Fruit fly (Drosophila melanogaster): Measurements from ENCODE around the gene Trmt61.

Trmt61 gene

dm6 chr3R:26106595-26107152, 47.4 kb downstream of the Trmt61 start, which contains the start of gene Cipc (continued):
- TF ChIP-seq D19B (GFP tag; optimal IDR thresholded peaks at IDR 0.05) (peak; percentile 63), CG13775 (GFP tag; optimal IDR thresholded peaks at IDR 0.05) (peak; percentile 66), CG32532 (GFP tag; IDR thresholded peaks at IDR 0.05) (peak; percentile 91), CG18011 (GFP tag; optimal IDR thresholded peaks at IDR 0.05) (peak; percentile 5), CG34376 (GFP tag; optimal IDR thresholded peaks at IDR 0.05) (peak; percentile 71), CG10979 (tag; optimal IDR thresholded peaks at IDR 0.05) (peak; percentile 66), ttk (GFP tag; IDR thresholded peaks at IDR 0.05) (peak; percentile 10; the same call in 1 of the 2 replicates), wek (GFP tag; optimal IDR thresholded peaks at IDR 0.05) (no peak), her (GFP tag; optimal IDR thresholded peaks at IDR 0.05) (peak; percentile 4), Hr39 (optimal IDR thresholded peaks at IDR 0.05) (no peak), MESR4 (GFP tag; optimal IDR thresholded peaks at IDR 0.05) (no peak), CG17829 (tag; optimal IDR thresholded peaks at IDR 0.05) (peak; percentile 74), ap (GFP tag; IDR thresholded peaks at IDR 0.05) (peak; percentile 48), CG10543 (GFP tag; optimal IDR thresholded peaks at IDR 0.05) (peak; percentile 94), pita (GFP tag; optimal IDR thresholded peaks at IDR 0.05) (no peak), NC2α (GFP tag; optimal IDR thresholded peaks at IDR 0.05) (no peak), ato (GFP tag; IDR thresholded peaks at IDR 0.05; ENCODE audit: partially characterized antibody) (peak; percentile 36), CG4404 (GFP tag; IDR thresholded peaks at IDR 0.05) (no peak), twi (tag; optimal IDR thresholded peaks at IDR 0.05) (peak; percentile 36), schlank (tag; optimal IDR thresholded peaks at IDR 0.05) (no peak), CG15269 (tag; optimal IDR thresholded peaks at IDR 0.05) (peak; percentile 85), lab (GFP tag; optimal IDR thresholded peaks at IDR 0.05) (peak; percentile 88), gcm (GFP tag; optimal IDR thresholded peaks at IDR 0.05) (peak; percentile 64), Abd-B (GFP tag; optimal IDR thresholded peaks at IDR 0.05) (peak; percentile 54), mam (GFP tag; optimal IDR thresholded peaks at IDR 0.05) (peak; percentile 25), H15 (GFP tag; IDR thresholded peaks at IDR 0.05) (0 out of 3 replicates have a peak, but pooled peaks have one; percentile 62), Taf1 (GFP tag; IDR thresholded peaks at IDR 0.05) (peak; percentile 67), CG7963 (GFP tag; IDR thresholded peaks at IDR 0.05; ENCODE audit: partially characterized antibody) (no peak), otp (GFP tag; IDR thresholded peaks at IDR 0.05) (0 out of 3 replicates have a peak, but pooled peaks have one; percentile 47), pzg (GFP tag; optimal IDR thresholded peaks at IDR 0.05) (peak; percentile 0), NFAT (GFP tag; IDR thresholded peaks at IDR 0.05) (peak; percentile 61), CG1792 (GFP tag; optimal IDR thresholded peaks at IDR 0.05) (no peak), Aef1 (GFP tag; IDR thresholded peaks at IDR 0.05) (peak; percentile 53; the same call in 2 of the 3 replicates), CG4282 (GFP tag; optimal IDR thresholded peaks at IDR 0.05) (peak; percentile 7), CG31365 (tag; optimal IDR thresholded peaks at IDR 0.05) (peak; percentile 27), chif (GFP tag; optimal IDR thresholded peaks at IDR 0.05) (peak in 1 of 2 experiments; percentile 14), CG6813 (GFP tag; optimal IDR thresholded peaks at IDR 0.05) (peak; percentile 72), Vsx1 (GFP tag; optimal IDR thresholded peaks at IDR 0.05) (peak; percentile 55), CG31224 (GFP tag; IDR thresholded peaks at IDR 0.05) (peak; percentile 61), tgo (GFP tag; IDR thresholded peaks at IDR 0.05) (peak; percentile 85), CG9817 (tag; optimal IDR thresholded peaks at IDR 0.05) (peak; percentile 59), emc (GFP tag; optimal IDR thresholded peaks at IDR 0.05) (no peak), CoRest (tag; optimal IDR thresholded peaks at IDR 0.05) (peak; percentile 79), CG12299 (tag; optimal IDR thresholded peaks at IDR 0.05) (peak; percentile 41), CG9437 (GFP tag; optimal IDR thresholded peaks at IDR 0.05) (peak; percentile 78), lola (GFP tag; optimal IDR thresholded peaks at IDR 0.05) (peak in 1 of 3 experiments; percentile 41), insv (GFP tag; optimal IDR thresholded peaks at IDR 0.05) (peak in 1 of 2 experiments; percentile 38), Sox102F (GFP tag; optimal IDR thresholded peaks at IDR 0.05) (peak; percentile 79), CG8478 (optimal IDR thresholded peaks at IDR 0.05) (no peak), tx (GFP tag; optimal IDR thresholded peaks at IDR 0.05) (no peak)
